Worm (Caenorhabditis elegans) whole organism, early embryonic: ENCODE measurements around the gene F07A11.5.
A peak's percentile ranks its signal among the peaks of the same experiment; 100 is the strongest.

Experiments used
- B0310.2 ChIP-seq: sonication (generic microtip); optimal IDR thresholded peaks from 2 replicates; lab custom pipeline; 2016; ENCODE audit warnings: mild to moderate bottlenecking, missing genetic modification characterization, missing compliant biosample characterization
- F13C5.2 ChIP-seq: sonication (generic microtip); optimal IDR thresholded peaks from 2 replicates; lab custom pipeline; 2017; ENCODE audit warnings: mild to moderate bottlenecking, missing genetic modification characterization, inconsistent platforms, missing compliant biosample characterization
- aly-1 ChIP-seq: sonication (generic microtip); optimal IDR thresholded peaks from 2 replicates; lab custom pipeline; 2016; ENCODE audit warnings: missing genetic modification characterization, missing compliant biosample characterization
- ama-1 ChIP-seq: fragments of 150-350 bp; optimal IDR thresholded peaks from 2 replicates; lab custom pipeline; 2014
- ceh-13 ChIP-seq: fragments of 200-800 bp; sonication (Bioruptor generic); optimal IDR thresholded peaks from 2 replicates; lab custom pipeline; 2018; ENCODE audit warnings: mild to moderate bottlenecking, missing genetic modification characterization, missing compliant biosample characterization
- ceh-36 ChIP-seq: sonication (generic microtip); optimal IDR thresholded peaks from 2 replicates; lab custom pipeline; 2016; ENCODE audit warnings: missing genetic modification characterization, inconsistent platforms, missing compliant biosample characterization
- ets-7 ChIP-seq: sonication (generic microtip); optimal IDR thresholded peaks from 2 replicates; lab custom pipeline; 2016; ENCODE audit warnings: missing genotype, missing genetic modification characterization, missing compliant biosample characterization
- flt-1 ChIP-seq: fragments of 200-800 bp; sonication (Bioruptor generic); IDR thresholded peaks from 2 replicates; pipeline ENCODE4 v1.3.6; 2022; ENCODE audit warnings: missing genetic modification characterization, missing compliant biosample characterization
- hmbx-1 ChIP-seq: sonication (generic microtip); optimal IDR thresholded peaks from 2 replicates; lab custom pipeline; 2016; ENCODE audit warnings: mild to moderate bottlenecking, missing genetic modification characterization, missing compliant biosample characterization
- hmg-4 ChIP-seq: fragments of 200-800 bp; sonication (Bioruptor generic); optimal IDR thresholded peaks from 2 replicates; lab custom pipeline; 2018; ENCODE audit warnings: mild to moderate bottlenecking, missing genetic modification characterization, missing compliant biosample characterization
- hnd-1 ChIP-seq: sonication (generic microtip); optimal IDR thresholded peaks from 2 replicates; lab custom pipeline; 2016; ENCODE audit warnings: missing genetic modification characterization, missing compliant biosample characterization
- pes-1 ChIP-seq: fragments of 200-800 bp; sonication (Bioruptor generic); IDR thresholded peaks from 2 replicates; pipeline ENCODE4 v1.3.6; 2022; ENCODE audit warnings: missing genetic modification reagents, missing genetic modification characterization, missing compliant biosample characterization
- scrt-1 ChIP-seq: fragments of 200-800 bp; sonication (Bioruptor generic); IDR thresholded peaks from 2 replicates; pipeline ENCODE4 v1.3.6; 2022; ENCODE audit warnings: missing genetic modification characterization, missing compliant biosample characterization
- sea-1 ChIP-seq: fragments of 200-800 bp; sonication (Bioruptor generic); conservative IDR thresholded peaks from 2 replicates; pipeline ENCODE4 v1.3.6; 2022; ENCODE audit warnings: missing genetic modification characterization, missing compliant biosample characterization
- tbx-11 ChIP-seq: fragments of 200-800 bp; sonication (Bioruptor generic); IDR thresholded peaks from 2 replicates; pipeline ENCODE4 v1.3.6; 2022; ENCODE audit warnings: missing genetic modification characterization, missing compliant biosample characterization
- tbx-37 ChIP-seq: fragments of 200-800 bp; sonication (Bioruptor generic); conservative IDR thresholded peaks from 2 replicates; pipeline ENCODE4 v1.3.6; 2022; ENCODE audit warnings: missing genetic modification reagents, missing genetic modification characterization, missing compliant biosample characterization
- tra-4 ChIP-seq: sonication (generic microtip); optimal IDR thresholded peaks from 2 replicates; lab custom pipeline; 2017; ENCODE audit warnings: missing genetic modification characterization, missing compliant biosample characterization

Gene F07A11.5

DNA sequence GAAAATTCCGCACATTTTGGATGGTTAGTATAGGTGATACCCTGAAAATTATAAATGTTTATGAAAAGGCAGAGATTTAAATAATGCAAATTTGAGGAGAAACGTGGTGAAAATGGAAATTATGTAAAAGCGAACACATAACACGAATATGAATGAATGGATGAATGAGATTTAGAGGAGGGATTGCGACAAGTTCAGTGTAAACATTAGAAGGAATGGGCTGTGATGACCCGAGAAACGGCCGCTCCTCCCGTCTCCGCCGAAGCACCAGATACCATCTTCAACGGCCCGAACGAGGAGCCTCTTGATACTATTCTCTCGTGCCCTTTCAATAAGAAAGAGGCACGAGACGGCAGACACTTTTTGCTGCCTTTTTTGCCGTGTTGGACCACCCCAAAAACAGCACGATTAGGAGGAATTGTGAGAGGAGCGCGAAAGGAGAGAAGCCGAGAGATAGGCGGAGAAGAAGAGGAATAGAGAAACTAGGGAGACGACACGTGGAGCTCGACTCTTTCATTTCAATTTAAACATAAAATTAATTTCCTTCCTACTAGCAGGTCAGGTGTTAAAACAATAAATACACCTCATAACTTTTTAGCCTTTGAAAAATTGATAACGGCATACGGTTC, 16.6 kb upstream of the F07A11.5 start, which contains the start of gene gfat-1:
TSS of gene gfat-1 (minus strand) at position 51 of the 629 bp plus-strand sequence.
- TF ChIP-seq hmbx-1 (tag; lab: Kevin White, UChicago): no peak
- no peak for TF ChIP-seq hnd-1 (tag; lab: Kevin White, UChicago)
- no peak for TF ChIP-seq tbx-11 (GFP tag; lab: Robert Waterston, UW)
- no peak for TF ChIP-seq ama-1
- peak; percentile 6 for TF ChIP-seq hmg-4 (GFP tag; lab: Kevin White, UChicago)

DNA sequence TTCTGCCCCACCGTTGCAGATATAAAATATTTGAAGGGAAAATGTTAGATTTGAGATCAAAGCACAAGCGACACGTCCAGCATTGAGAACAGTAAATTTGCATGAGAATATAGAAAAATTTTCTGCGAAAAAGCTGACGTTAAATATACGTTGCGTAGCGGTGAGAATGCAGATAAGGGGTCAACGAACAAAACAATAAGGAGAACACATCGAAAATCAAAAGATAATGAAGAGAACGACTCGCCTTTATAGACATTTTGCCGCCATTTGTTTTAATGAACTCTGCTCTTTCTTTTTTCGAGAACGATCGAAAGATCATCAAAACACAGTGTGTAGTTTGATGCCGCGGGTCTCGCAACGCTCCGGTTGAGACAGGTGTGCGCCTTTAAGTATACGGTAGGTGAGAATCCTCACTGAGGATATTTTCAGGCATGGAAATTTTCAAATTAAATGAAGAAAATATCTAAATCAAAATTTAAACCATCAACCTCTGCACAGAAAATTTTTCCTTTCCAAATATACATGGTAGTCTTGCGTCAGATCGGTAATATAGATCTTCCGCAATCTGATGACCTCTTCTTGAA, 15.9 kb upstream of the F07A11.5 start:
- TF ChIP-seq tra-4 (tag; lab: Kevin White, UChicago): no peak
- no peak for TF ChIP-seq B0310.2 (tag; lab: Kevin White, UChicago)
- TF ChIP-seq F13C5.2 (tag; lab: Kevin White, UChicago): no peak
- no peak for TF ChIP-seq ets-7
- no peak for TF ChIP-seq hmbx-1 (tag; lab: Kevin White, UChicago)
- TF ChIP-seq tbx-37 (GFP tag; lab: Robert Waterston, UW): no peak
- TF ChIP-seq sea-1 (GFP tag; lab: Robert Waterston, UW): no peak
- TF ChIP-seq pes-1 (GFP tag; lab: Robert Waterston, UW): no peak
- no peak for TF ChIP-seq ceh-13 (GFP tag; lab: Kevin White, UChicago)
- TF ChIP-seq ceh-36: no peak
- no peak for TF ChIP-seq flt-1 (GFP tag; lab: Robert Waterston, UW)
- TF ChIP-seq hnd-1 (tag; lab: Kevin White, UChicago): no peak
- TF ChIP-seq aly-1 (tag; lab: Kevin White, UChicago): no peak
- no peak for TF ChIP-seq ama-1
- no peak for TF ChIP-seq hmg-4 (GFP tag; lab: Kevin White, UChicago)
- TF ChIP-seq tbx-11 (GFP tag; lab: Robert Waterston, UW): no peak
- no peak for TF ChIP-seq scrt-1 (GFP tag; lab: Robert Waterston, UW)

ce11 chrII:11599751-11600150, 12.3 kb upstream of the F07A11.5 start, which contains the start of gene npp-5:
npp-5 (minus strand) TSS chrII:11599809.
- TF ChIP-seq flt-1 (GFP tag; lab: Robert Waterston, UW): no peak
- TF ChIP-seq ceh-13 (GFP tag; lab: Kevin White, UChicago): no peak
- no peak for TF ChIP-seq ceh-36
- TF ChIP-seq tbx-11 (GFP tag; lab: Robert Waterston, UW): no peak
- no peak for TF ChIP-seq tra-4 (tag; lab: Kevin White, UChicago)
- no peak for TF ChIP-seq hmg-4 (GFP tag; lab: Kevin White, UChicago)
- TF ChIP-seq hnd-1 (tag; lab: Kevin White, UChicago): no peak
- TF ChIP-seq scrt-1 (GFP tag; lab: Robert Waterston, UW): no peak
- no peak for TF ChIP-seq tbx-37 (GFP tag; lab: Robert Waterston, UW)
- TF ChIP-seq ama-1: no peak
- no peak for TF ChIP-seq B0310.2 (tag; lab: Kevin White, UChicago)

ce11 chrII:11600711-11601110, 11.4 kb upstream of the F07A11.5 start, which contains the start of gene F07A11.4:
F07A11.4 (plus strand) TSS chrII:11601011.
- TF ChIP-seq tra-4 (tag; lab: Kevin White, UChicago) (no peak), F13C5.2 (tag; lab: Kevin White, UChicago) (no peak), pes-1 (GFP tag; lab: Robert Waterston, UW) (no peak), flt-1 (GFP tag; lab: Robert Waterston, UW) (no peak), ceh-13 (GFP tag; lab: Kevin White, UChicago) (no peak), scrt-1 (GFP tag; lab: Robert Waterston, UW) (no peak), ets-7 (no peak)

ce11 chrII:11602387-11602960, 9.6 kb upstream of the F07A11.5 start:
- no peak for TF ChIP-seq hnd-1 (tag; lab: Kevin White, UChicago)
- no peak for TF ChIP-seq tra-4 (tag; lab: Kevin White, UChicago)
- no peak for TF ChIP-seq hmg-4 (GFP tag; lab: Kevin White, UChicago)
- no peak for TF ChIP-seq ceh-13 (GFP tag; lab: Kevin White, UChicago)
- TF ChIP-seq F13C5.2 (tag; lab: Kevin White, UChicago): no peak
- no peak for TF ChIP-seq scrt-1 (GFP tag; lab: Robert Waterston, UW)
- TF ChIP-seq ceh-36: no peak
- no peak for TF ChIP-seq tbx-37 (GFP tag; lab: Robert Waterston, UW)
- TF ChIP-seq ama-1: no peak
- no peak for TF ChIP-seq aly-1 (tag; lab: Kevin White, UChicago)
- TF ChIP-seq B0310.2 (tag; lab: Kevin White, UChicago): no peak
- no peak for TF ChIP-seq hmbx-1 (tag; lab: Kevin White, UChicago)
- TF ChIP-seq sea-1 (GFP tag; lab: Robert Waterston, UW): no peak
- TF ChIP-seq ets-7: no peak
- no peak for TF ChIP-seq tbx-11 (GFP tag; lab: Robert Waterston, UW)
- no peak for TF ChIP-seq pes-1 (GFP tag; lab: Robert Waterston, UW)
- no peak for TF ChIP-seq flt-1 (GFP tag; lab: Robert Waterston, UW)

- no peak for TF ChIP-seq F13C5.2 (tag; lab: Kevin White, UChicago)
- TF ChIP-seq hnd-1 (tag; lab: Kevin White, UChicago): no peak
- TF ChIP-seq tbx-11 (GFP tag; lab: Robert Waterston, UW): no peak
- no peak for TF ChIP-seq sea-1 (GFP tag; lab: Robert Waterston, UW)
Observed at ce11 chrII:11604613-11605012, 7.5 kb upstream of the F07A11.5 start.

DNA sequence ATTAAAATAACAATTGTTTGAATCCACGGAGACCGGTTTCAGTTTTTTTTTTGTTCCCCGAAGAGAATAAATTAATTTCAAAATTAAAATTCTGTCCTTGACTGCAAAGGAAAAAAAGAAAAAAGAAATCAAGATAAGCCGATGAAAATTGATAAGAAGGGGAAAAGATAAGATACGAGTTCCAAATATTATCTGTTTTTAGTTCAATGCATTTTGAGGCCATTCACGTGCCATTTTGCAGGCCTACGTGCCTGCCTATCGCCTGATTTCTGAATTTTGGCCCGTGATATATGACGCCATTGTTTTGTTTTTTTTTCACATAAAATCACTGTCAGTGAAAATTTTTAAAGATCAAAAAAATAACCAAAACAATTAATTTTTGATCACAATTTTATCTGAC, 638 bp upstream of the F07A11.5 start:
- TF ChIP-seq hnd-1 (tag; lab: Kevin White, UChicago): no peak
- TF ChIP-seq flt-1 (GFP tag; lab: Robert Waterston, UW): no peak
- TF ChIP-seq scrt-1 (GFP tag; lab: Robert Waterston, UW): no peak
- no peak for TF ChIP-seq sea-1 (GFP tag; lab: Robert Waterston, UW)
- TF ChIP-seq tbx-11 (GFP tag; lab: Robert Waterston, UW): no peak
- TF ChIP-seq ceh-36: no peak
- no peak for TF ChIP-seq B0310.2 (tag; lab: Kevin White, UChicago)
- TF ChIP-seq tra-4 (tag; lab: Kevin White, UChicago): no peak
